Worm (Caenorhabditis elegans): ENCODE measurements around the gene rpl-29.

DNA sequence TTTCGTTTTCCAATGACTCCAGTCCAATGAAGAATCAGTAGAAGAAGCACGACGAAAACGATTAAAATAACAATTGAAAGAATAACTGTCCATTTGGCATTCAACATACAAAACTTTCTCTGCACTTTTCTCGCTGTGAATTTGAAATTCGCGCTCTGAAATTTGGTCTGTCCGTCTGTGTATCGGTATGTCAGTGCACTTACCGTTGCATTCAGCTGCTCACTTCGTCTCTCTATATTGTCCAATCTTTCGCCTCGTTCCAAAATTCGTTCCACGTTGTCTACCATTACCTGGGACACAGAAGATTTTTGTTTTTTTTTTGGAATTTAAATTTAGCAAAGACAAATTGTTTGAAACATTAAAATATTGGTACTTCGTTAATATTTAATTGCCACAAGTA, 21.6 kb upstream of the rpl-29 start:
- TF ChIP-seq hnd-1 (tag; optimal IDR thresholded peaks at IDR 0.05) (no peak), tra-4 (tag; optimal IDR thresholded peaks at IDR 0.05) (no peak), ama-1 (optimal IDR thresholded peaks at IDR 0.05) (no peak), ceh-36 (tag; optimal IDR thresholded peaks at IDR 0.05) (no peak), sea-1 (GFP tag; conservative IDR thresholded peaks at IDR 0.05) (no peak), ceh-13 (GFP tag; optimal IDR thresholded peaks at IDR 0.05) (no peak), flt-1 (GFP tag; IDR thresholded peaks at IDR 0.05) (no peak)
